Fruit fly (Drosophila melanogaster): ENCODE measurements around the gene CG6683.

Gene CG6683

dm6 chr3L:8545473-8545872 is 30.8 kb upstream of the CG6683 start:
- TF ChIP-seq CG17829 (tag; optimal IDR thresholded peaks at IDR 0.05) (no peak), B-H2 (GFP tag; optimal IDR thresholded peaks at IDR 0.05) (no peak), CG32767 (GFP tag; IDR thresholded peaks at IDR 0.05) (peak; percentile 17; the same call in 1 of the 2 replicates), sug (tag; optimal IDR thresholded peaks at IDR 0.05) (peak; percentile 48), vnd (GFP tag; IDR thresholded peaks at IDR 0.05; ENCODE audit: partially characterized antibody) (peak; percentile 10; the same call in 1 of the 3 replicates), Hey (tag; optimal IDR thresholded peaks at IDR 0.05) (no peak), eyg (GFP tag; optimal IDR thresholded peaks at IDR 0.05) (no peak), CG7987 (GFP tag; optimal IDR thresholded peaks at IDR 0.05) (no peak), gcm (GFP tag; optimal IDR thresholded peaks at IDR 0.05) (peak; percentile 57), exex (tag; optimal IDR thresholded peaks at IDR 0.05) (peak; percentile 39), CG9876 (GFP tag; optimal IDR thresholded peaks at IDR 0.05) (no peak), jigr1 (GFP tag; IDR thresholded peaks at IDR 0.05) (no peak), CG31365 (tag; optimal IDR thresholded peaks at IDR 0.05) (no peak), sens-2 (GFP tag; IDR thresholded peaks at IDR 0.05) (no peak), gce (GFP tag; IDR thresholded peaks at IDR 0.05) (no peak), Nf-YB (GFP tag; optimal IDR thresholded peaks at IDR 0.05) (no peak), wdn (GFP tag; IDR thresholded peaks at IDR 0.05) (no peak), Taf1 (GFP tag; IDR thresholded peaks at IDR 0.05) (no peak), nau (GFP tag; optimal IDR thresholded peaks at IDR 0.05) (no peak), CG17385 (GFP tag; optimal IDR thresholded peaks at IDR 0.05) (peak; percentile 69), CG1792 (GFP tag; optimal IDR thresholded peaks at IDR 0.05) (no peak), Med (GFP tag) (peak; percentile 9), jumu (GFP tag; optimal IDR thresholded peaks at IDR 0.05) (no peak), ATbp (GFP tag; optimal IDR thresholded peaks at IDR 0.05) (no peak), MBD-R2 (GFP tag; IDR thresholded peaks at IDR 0.05) (no peak), CG3726 (GFP tag; IDR thresholded peaks at IDR 0.05) (0 out of 3 replicates have a peak, but pooled peaks have one; percentile 15), wek (GFP tag; optimal IDR thresholded peaks at IDR 0.05) (no peak), CG13123 (GFP tag; optimal IDR thresholded peaks at IDR 0.05) (no peak), caup (GFP tag; optimal IDR thresholded peaks at IDR 0.05; ENCODE audit: severe bottlenecking) (no peak), ewg (GFP tag; optimal IDR thresholded peaks at IDR 0.05) (no peak), sqz (GFP tag; optimal IDR thresholded peaks at IDR 0.05) (peak; percentile 27), ara (GFP tag; IDR thresholded peaks at IDR 0.05) (no peak), mirr (GFP tag; optimal IDR thresholded peaks at IDR 0.05) (peak; percentile 16), sd (tag; optimal IDR thresholded peaks at IDR 0.05) (peak; percentile 92), GATAe (GFP tag; conservative IDR thresholded peaks at IDR 0.05) (peak; percentile 86), dati (GFP tag; IDR thresholded peaks at IDR 0.05) (no peak), vfl (GFP tag; optimal IDR thresholded peaks at IDR 0.05) (no peak), mam (GFP tag; optimal IDR thresholded peaks at IDR 0.05) (no peak), CG18599 (GFP tag; optimal IDR thresholded peaks at IDR 0.05) (peak; percentile 29)

dm6 chr3L:8544710-8545109 is 30.0 kb upstream of the CG6683 start, which contains the start of gene rhea:
TSS of gene rhea (plus strand) at chr3L:8545001.
- TF ChIP-seq CG17385 (GFP tag; optimal IDR thresholded peaks at IDR 0.05) (no peak), da (GFP tag; optimal IDR thresholded peaks at IDR 0.05) (no peak), CG11247 (GFP tag; IDR thresholded peaks at IDR 0.05) (no peak), Mes4 (GFP tag; optimal IDR thresholded peaks at IDR 0.05) (no peak), CG7987 (GFP tag; optimal IDR thresholded peaks at IDR 0.05) (no peak), CoRest (tag; optimal IDR thresholded peaks at IDR 0.05) (peak; percentile 18), Hr39 (optimal IDR thresholded peaks at IDR 0.05) (no peak), org-1 (GFP tag; optimal IDR thresholded peaks at IDR 0.05) (no peak), wdn (GFP tag; IDR thresholded peaks at IDR 0.05) (no peak), dan (GFP tag; IDR thresholded peaks at IDR 0.05) (no peak), fd3F (GFP tag; optimal IDR thresholded peaks at IDR 0.05) (no peak), CG7928 (GFP tag; optimal IDR thresholded peaks at IDR 0.05) (no peak), CG7745 (tag; optimal IDR thresholded peaks at IDR 0.05) (no peak), Atf3 (GFP tag; optimal IDR thresholded peaks at IDR 0.05) (no peak), CG6683 (GFP tag; optimal IDR thresholded peaks at IDR 0.05) (no peak), CG15514 (GFP tag; optimal IDR thresholded peaks at IDR 0.05) (peak; percentile 98), CG2120 (GFP tag; optimal IDR thresholded peaks at IDR 0.05) (peak; percentile 7), CG8478 (optimal IDR thresholded peaks at IDR 0.05) (no peak)
